Worm (Caenorhabditis elegans): ENCODE measurements around the gene flp-23.

ce11 chrIII:8654400-8654980 is 3.9 kb downstream of the flp-23 start:
- TF ChIP-seq lin-13 (GFP tag; optimal IDR thresholded peaks at IDR 0.05), result peak; percentile 12
- TF ChIP-seq ztf-4 (tag; optimal IDR thresholded peaks at IDR 0.05), result peak; percentile 36

Measured in whole organism, L2 larva.